Worm (Caenorhabditis elegans) whole organism, L1 larva: ENCODE measurements around the gene degl-1.
A peak's percentile ranks its signal among the peaks of the same experiment; 100 is the strongest.

Experiments used
- C16A3.4 ChIP-seq: fragments of 150-350 bp; optimal IDR thresholded peaks from 2 replicates; lab custom pipeline; 2014; ENCODE audit warnings: missing biosample characterization, missing genetic modification characterization
- C34B4.2 ChIP-seq: sonication (generic microtip); optimal IDR thresholded peaks from 2 replicates; lab custom pipeline; 2017; ENCODE audit warnings: mild to moderate bottlenecking, missing genetic modification characterization, missing compliant biosample characterization
- F16B12.6 ChIP-seq: fragments of 150-350 bp; optimal IDR thresholded peaks from 2 replicates; lab custom pipeline; 2014; ENCODE audit warnings: missing biosample characterization, missing genetic modification characterization
- aha-1 ChIP-seq: fragments of 150-350 bp; optimal IDR thresholded peaks from 2 replicates; lab custom pipeline; 2014; ENCODE audit warnings: missing biosample characterization, missing genetic modification characterization
- alr-1 ChIP-seq: fragments of 200-800 bp; sonication (Bioruptor generic); optimal IDR thresholded peaks from 2 replicates; lab custom pipeline; 2018; ENCODE audit warnings: borderline replicate concordance, mild to moderate bottlenecking, missing genetic modification characterization, missing compliant biosample characterization
- aly-2 ChIP-seq: fragments of 150-350 bp; optimal IDR thresholded peaks from 2 replicates; lab custom pipeline; 2014; ENCODE audit warnings: missing biosample characterization, missing genetic modification characterization
- blmp-1 ChIP-seq: fragments of 150-350 bp; optimal IDR thresholded peaks from 2 replicates; lab custom pipeline; 2014; ENCODE audit warnings: missing biosample characterization, missing genetic modification characterization
- ceh-63 ChIP-seq: fragments of 200-800 bp; sonication (Bioruptor generic); optimal IDR thresholded peaks from 2 replicates; lab custom pipeline; 2018; ENCODE audit warnings: mild to moderate bottlenecking, missing genetic modification characterization, missing compliant biosample characterization
- ceh-90 ChIP-seq: sonication (generic microtip); optimal IDR thresholded peaks from 2 replicates; lab custom pipeline; 2016; ENCODE audit warnings: missing genetic modification characterization, missing compliant biosample characterization
- dsc-1 ChIP-seq: sonication (generic microtip); optimal IDR thresholded peaks from 2 replicates; lab custom pipeline; 2016; ENCODE audit warnings: mild to moderate bottlenecking, missing genetic modification characterization, missing compliant biosample characterization
- efl-1 ChIP-seq, 4 experiments: fragments of 150-350 bp; optimal IDR thresholded peaks in 3 of 4; peaks in 1 of 4; 1 replicate in 1 of 4; 2 replicates in 3 of 4; lab custom pipeline; 2014; ENCODE audit warnings: missing biosample characterization in 2 of 4, missing genetic modification characterization in 2 of 4, missing genetic modification reagents in 2 of 4
- egl-27 ChIP-seq, 2 experiments: fragments of 150-350 bp in 1 of 2; sonication (generic microtip); optimal IDR thresholded peaks; 3 replicates each; lab custom pipeline; 2017 to 2018; ENCODE audit warnings: missing biosample characterization in 2 of 2, missing genetic modification characterization in 2 of 2, missing genetic modification reagents in 2 of 2
- elt-2 ChIP-seq: sonication (generic microtip); optimal IDR thresholded peaks from 2 replicates; lab custom pipeline; 2016; ENCODE audit warnings: missing genetic modification characterization, mild to moderate bottlenecking, inconsistent platforms, missing compliant biosample characterization, missing genetic modification reagents
- elt-3 ChIP-seq, 6 experiments: fragments of 150-350 bp in 1 of 6; sonication (generic microtip); optimal IDR thresholded peaks; 2 replicates each; lab custom pipeline; 2017 to 2018; ENCODE audit warnings: missing biosample characterization in 6 of 6, missing genetic modification characterization in 6 of 6, inconsistent platforms in 1 of 6
- ets-5 ChIP-seq: fragments of 200-800 bp; sonication (Bioruptor generic); IDR thresholded peaks from 2 replicates; pipeline ENCODE4 v1.3.6; 2022; ENCODE audit warnings: missing genetic modification characterization, missing compliant biosample characterization
- fkh-10 ChIP-seq: sonication (generic microtip); optimal IDR thresholded peaks from 2 replicates; lab custom pipeline; 2017; ENCODE audit warnings: missing biosample characterization, missing genetic modification reagents, missing genetic modification characterization
- fkh-8 ChIP-seq: sonication (generic microtip); optimal IDR thresholded peaks from 2 replicates; lab custom pipeline; 2016; ENCODE audit warnings: mild to moderate bottlenecking, missing genetic modification characterization, missing compliant biosample characterization
- hlh-17 ChIP-seq: fragments of 200-800 bp; sonication (Bioruptor generic); optimal IDR thresholded peaks from 2 replicates; lab custom pipeline; 2018; ENCODE audit warnings: missing genetic modification characterization, mild to moderate bottlenecking, missing compliant biosample characterization, moderate library complexity, borderline replicate concordance
- hlh-4 ChIP-seq: sonication (generic microtip); optimal IDR thresholded peaks from 2 replicates; lab custom pipeline; 2016; ENCODE audit warnings: mild to moderate bottlenecking, missing genetic modification characterization, missing compliant biosample characterization
- hpl-2 ChIP-seq: fragments of 150-350 bp; optimal IDR thresholded peaks from 2 replicates; lab custom pipeline; 2014; ENCODE audit warnings: missing biosample characterization, missing genetic modification reagents, missing genetic modification characterization
- irx-1 ChIP-seq: sonication (generic microtip); optimal IDR thresholded peaks from 2 replicates; lab custom pipeline; 2016; ENCODE audit warnings: missing genetic modification characterization, missing compliant biosample characterization
- isw-1 ChIP-seq: fragments of 200-800 bp; sonication (Bioruptor generic); IDR thresholded peaks from 2 replicates; pipeline ENCODE4 v1.3.6; 2022; ENCODE audit warnings: missing genetic modification characterization, missing compliant biosample characterization
- jun-1 ChIP-seq: fragments of 150-350 bp; optimal IDR thresholded peaks from 2 replicates; lab custom pipeline; 2014; ENCODE audit warnings: missing biosample characterization, missing genetic modification reagents, missing genetic modification characterization
- lin-13 ChIP-seq: fragments of 150-350 bp; optimal IDR thresholded peaks from 2 replicates; lab custom pipeline; 2014; ENCODE audit warnings: missing biosample characterization, missing genetic modification reagents, missing genetic modification characterization
- lin-14 ChIP-seq: fragments of 200-800 bp; sonication (Bioruptor generic); optimal IDR thresholded peaks from 2 replicates; lab custom pipeline; 2018; ENCODE audit warnings: mild to moderate bottlenecking, missing genetic modification characterization, moderate library complexity, missing compliant biosample characterization
- lir-3 ChIP-seq: sonication (generic microtip); optimal IDR thresholded peaks from 2 replicates; lab custom pipeline; 2016; ENCODE audit warnings: mild to moderate bottlenecking, missing genetic modification characterization, moderate library complexity, missing compliant biosample characterization; ENCODE audit not compliant: poor library complexity
- mab-9 ChIP-seq: fragments of 200-800 bp; sonication (Bioruptor generic); IDR thresholded peaks from 2 replicates; pipeline ENCODE4 v1.3.6; 2022; ENCODE audit warnings: missing genetic modification reagents, missing genetic modification characterization, missing compliant biosample characterization
- mdl-1 ChIP-seq, 2 experiments: fragments of 150-350 bp; optimal IDR thresholded peaks; 2 replicates each; lab custom pipeline; 2014 to 2017; ENCODE audit warnings: missing biosample characterization in 2 of 2, missing genetic modification characterization in 2 of 2, inconsistent platforms in 1 of 2
- mef-2 ChIP-seq: fragments of 150-350 bp; optimal IDR thresholded peaks from 2 replicates; lab custom pipeline; 2014; ENCODE audit warnings: missing biosample characterization, missing genetic modification characterization
- nhr-11 ChIP-seq: fragments of 150-350 bp; optimal IDR thresholded peaks from 2 replicates; lab custom pipeline; 2014; ENCODE audit warnings: missing biosample characterization, missing genetic modification characterization
- nhr-12 ChIP-seq: sonication (generic microtip); optimal IDR thresholded peaks from 2 replicates; lab custom pipeline; 2017; ENCODE audit warnings: missing biosample characterization, missing genetic modification characterization
- nhr-19 ChIP-seq: fragments of 200-800 bp; sonication (Bioruptor generic); conservative IDR thresholded peaks from 2 replicates; pipeline ENCODE4 v1.3.6; 2022; ENCODE audit warnings: missing genetic modification characterization, missing compliant biosample characterization
- nhr-237 ChIP-seq: fragments of 150-350 bp; optimal IDR thresholded peaks from 2 replicates; lab custom pipeline; 2014; ENCODE audit warnings: missing biosample characterization, missing genetic modification characterization
- nhr-28 ChIP-seq: fragments of 150-350 bp; optimal IDR thresholded peaks from 2 replicates; lab custom pipeline; 2014; ENCODE audit warnings: missing biosample characterization, missing genetic modification characterization
- nhr-47 ChIP-seq: sonication (generic microtip); optimal IDR thresholded peaks from 2 replicates; lab custom pipeline; 2016; ENCODE audit warnings: mild to moderate bottlenecking, missing genetic modification characterization, moderate library complexity, missing compliant biosample characterization
- nhr-71 ChIP-seq: sonication (generic microtip); optimal IDR thresholded peaks from 2 replicates; lab custom pipeline; 2016; ENCODE audit warnings: mild to moderate bottlenecking, missing genetic modification characterization, moderate library complexity, missing compliant biosample characterization
- nhr-77 ChIP-seq: fragments of 150-350 bp; optimal IDR thresholded peaks from 2 replicates; lab custom pipeline; 2014; ENCODE audit warnings: missing biosample characterization, missing genetic modification characterization
- nhr-90 ChIP-seq: sonication (generic microtip); optimal IDR thresholded peaks from 2 replicates; lab custom pipeline; 2016; ENCODE audit warnings: mild to moderate bottlenecking, missing genetic modification characterization, missing compliant biosample characterization; ENCODE audit not compliant: poor library complexity
- pax-3 ChIP-seq: fragments of 200-800 bp; sonication (Bioruptor generic); optimal IDR thresholded peaks from 2 replicates; lab custom pipeline; 2018; ENCODE audit warnings: mild to moderate bottlenecking, missing genetic modification characterization, moderate library complexity, missing compliant biosample characterization
- pqm-1 ChIP-seq: sonication (generic microtip); optimal IDR thresholded peaks from 3 replicates; lab custom pipeline; 2017; ENCODE audit warnings: missing biosample characterization, missing genetic modification characterization
- skn-1 ChIP-seq: fragments of 150-350 bp; optimal IDR thresholded peaks from 2 replicates; lab custom pipeline; 2014; ENCODE audit warnings: missing biosample characterization, missing genetic modification characterization
- snpc-4 ChIP-seq: fragments of 150-350 bp; optimal IDR thresholded peaks from 2 replicates; lab custom pipeline; 2014; ENCODE audit warnings: missing biosample characterization, missing genetic modification characterization
- snu-23 ChIP-seq: sonication (generic microtip); optimal IDR thresholded peaks from 2 replicates; lab custom pipeline; 2016; ENCODE audit warnings: missing genetic modification characterization, missing compliant biosample characterization
- sox-4 ChIP-seq: sonication (generic microtip); optimal IDR thresholded peaks from 2 replicates; lab custom pipeline; 2016; ENCODE audit warnings: missing genetic modification characterization, missing compliant biosample characterization
- sptf-1 ChIP-seq: fragments of 150-350 bp; optimal IDR thresholded peaks from 2 replicates; lab custom pipeline; 2014; ENCODE audit warnings: missing biosample characterization, missing genetic modification characterization
- sup-37 ChIP-seq: fragments of 200-800 bp; sonication (Bioruptor generic); optimal IDR thresholded peaks from 2 replicates; lab custom pipeline; 2018; ENCODE audit warnings: mild to moderate bottlenecking, missing genetic modification characterization, missing compliant biosample characterization
- tbx-2 ChIP-seq: sonication (generic microtip); optimal IDR thresholded peaks from 2 replicates; lab custom pipeline; 2016; ENCODE audit warnings: missing genetic modification characterization, missing compliant biosample characterization
- tlp-1 ChIP-seq: fragments of 150-350 bp; optimal IDR thresholded peaks from 2 replicates; lab custom pipeline; 2014; ENCODE audit warnings: missing biosample characterization, missing genetic modification characterization
- unc-30 ChIP-seq: sonication (generic microtip); optimal IDR thresholded peaks from 2 replicates; lab custom pipeline; 2017; ENCODE audit warnings: missing biosample characterization, missing genetic modification characterization
- unc-62 ChIP-seq: fragments of 150-350 bp; optimal IDR thresholded peaks from 2 replicates; lab custom pipeline; 2014; ENCODE audit warnings: missing biosample characterization, missing genetic modification reagents, missing genetic modification characterization
- unc-86 ChIP-seq: sonication (generic microtip); optimal IDR thresholded peaks from 2 replicates; lab custom pipeline; 2016; ENCODE audit warnings: missing genetic modification characterization, missing compliant biosample characterization
- ztf-11 ChIP-seq, 2 experiments: sonication (generic microtip); optimal IDR thresholded peaks; 2 replicates each; lab custom pipeline; 2016 to 2017; ENCODE audit warnings: missing genetic modification characterization in 2 of 2, missing biosample characterization in 1 of 2, missing compliant biosample characterization in 1 of 2

The degl-1 gene

DNA sequence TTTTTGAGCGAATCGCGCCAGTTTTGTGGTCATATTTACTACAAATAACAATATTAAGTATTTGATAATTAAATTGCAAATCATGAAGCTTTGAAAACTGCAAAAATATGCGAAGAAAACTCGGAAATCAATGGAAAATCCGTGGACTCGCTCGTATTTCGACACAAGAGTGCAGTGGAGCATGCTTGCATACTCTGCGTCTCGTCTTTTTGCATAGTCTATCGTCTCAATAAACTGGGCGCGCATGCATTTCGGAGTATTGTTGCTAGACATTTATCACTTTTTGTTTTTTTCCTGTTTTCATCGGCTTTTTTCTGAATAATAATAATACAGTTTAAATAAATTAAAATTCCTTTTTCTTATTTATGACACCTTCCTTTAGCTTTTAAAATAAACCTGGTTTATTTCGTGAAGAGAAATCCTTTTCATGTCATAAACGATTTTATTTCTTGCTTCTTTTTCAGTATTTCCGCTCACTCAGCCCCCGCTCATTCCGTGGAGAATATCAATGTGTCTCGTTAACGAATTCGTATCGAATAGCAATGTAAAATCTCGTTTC, 3.5 kb downstream of the degl-1 start, which contains the start of the genes mrps-7 and Y57G11C.3:
mrps-7 (minus strand) TSS at position 38 of the 559 bp plus-strand sequence.
Y57G11C.3 (plus strand) TSS at position 509 of the 559 bp plus-strand sequence.
- TF ChIP-seq jun-1 (tag; lab: Kevin White, UChicago) (peak; percentile 87), elt-2 (peak; percentile 65), sup-37 (GFP tag; lab: Kevin White, UChicago) (peak; percentile 78), isw-1 (GFP tag; lab: Robert Waterston, UW) (peak; percentile 96), hpl-2 (peak; percentile 94), dsc-1 (peak; percentile 93), nhr-19 (peak; percentile 94), nhr-12 (tag; lab: Kevin White, UChicago) (peak; percentile 33), aha-1 (tag; lab: Kevin White, UChicago) (peak; percentile 71), unc-30 (tag; lab: Kevin White, UChicago) (no peak), ztf-11 (tag; optimal IDR thresholded peaks at IDR 0.05; lab: Kevin White, UChicago) (peak in 1 of 2 experiments; percentile 72), fkh-8 (tag; lab: Kevin White, UChicago) (peak; percentile 95), pax-3 (tag; lab: Kevin White, UChicago) (peak; percentile 87), mdl-1 (tag; optimal IDR thresholded peaks at IDR 0.05; lab: Kevin White, UChicago) (peak in 1 of 2 experiments; percentile 93), C16A3.4 (peak; percentile 97), irx-1 (tag; lab: Kevin White, UChicago) (peak; percentile 89), lin-14 (GFP tag; lab: Kevin White, UChicago) (peak; percentile 96), nhr-71 (tag; lab: Kevin White, UChicago) (peak; percentile 97), tlp-1 (tag; lab: Kevin White, UChicago) (no peak), elt-3 (tag; optimal IDR thresholded peaks at IDR 0.05; lab: Kevin White, UChicago) (peak in 3 of 6 experiments; percentile 42 to 93 (median 91)), mef-2 (tag; lab: Kevin White, UChicago) (peak; percentile 82), mab-9 (GFP tag; lab: Robert Waterston, UW) (peak; percentile 82), hlh-17 (no peak), alr-1 (tag; lab: Kevin White, UChicago) (no peak), nhr-47 (peak; percentile 97), blmp-1 (tag; lab: Kevin White, UChicago) (peak; percentile 71), nhr-11 (tag; lab: Kevin White, UChicago) (peak; percentile 77), nhr-237 (tag; lab: Kevin White, UChicago) (peak; percentile 91), unc-86 (peak; percentile 93), snu-23 (GFP tag; lab: Kevin White, UChicago) (peak; percentile 97), lir-3 (tag; lab: Kevin White, UChicago) (peak; percentile 71), aly-2 (tag; lab: Kevin White, UChicago) (peak; percentile 94), fkh-10 (GFP tag; lab: Kevin White, UChicago) (peak; percentile 88), ets-5 (GFP tag; lab: Robert Waterston, UW) (no peak), ceh-63 (GFP tag; lab: Kevin White, UChicago) (no peak), lin-13 (GFP tag; lab: Kevin White, UChicago) (peak; percentile 95), nhr-77 (tag; lab: Kevin White, UChicago) (peak; percentile 93), tbx-2 (tag; lab: Kevin White, UChicago) (peak; percentile 95), nhr-28 (tag; lab: Kevin White, UChicago) (no peak), snpc-4 (tag; lab: Kevin White, UChicago) (peak; percentile 89), sox-4 (tag; lab: Kevin White, UChicago) (peak; percentile 71), F16B12.6 (tag; lab: Kevin White, UChicago) (peak; percentile 60), sptf-1 (tag; lab: Kevin White, UChicago) (no peak), unc-62 (GFP tag; lab: Kevin White, UChicago) (no peak), C34B4.2 (tag; lab: Kevin White, UChicago) (peak; percentile 54), skn-1 (tag; lab: Kevin White, UChicago) (peak; percentile 93), hlh-4 (no peak), pqm-1 (tag; lab: Kevin White, UChicago) (peak; percentile 13), efl-1 (optimal IDR thresholded peaks at IDR 0.05; lab: Kevin White, UChicago) (peak; percentile 91 to 95), efl-1 (GFP tag; optimal IDR thresholded peaks at IDR 0.05 in 1 of 2; lab: Kevin White, UChicago) (peak; percentile 84 to 99), egl-27 (tag; optimal IDR thresholded peaks at IDR 0.05; lab: Kevin White, UChicago) (peak; percentile 48 to 67), nhr-90 (tag; lab: Kevin White, UChicago) (peak; percentile 96), ceh-90 (tag; lab: Kevin White, UChicago) (peak; percentile 50)
